Fruit fly (Drosophila melanogaster) whole organism, embryonic: ENCODE results near the gene Ras85D.

Source experiments
- Ada2b ChIP-seq: fragments of 200-800 bp; sonication (Bioruptor generic); IDR thresholded peaks from 2 replicates; pipeline ENCODE4 v1.3.6; 2022; ENCODE audit warnings: missing biosample characterization, missing genetic modification characterization
- B-H1 ChIP-seq: fragments of 200-800 bp; sonication (Bioruptor generic); IDR thresholded peaks from 3 replicates; pipeline ENCODE4 v1.3.6; 2022; ENCODE audit warnings: missing biosample characterization, missing genetic modification characterization
- Blimp-1 ChIP-seq: fragments of 200-800 bp; sonication (Bioruptor generic); optimal IDR thresholded peaks from 3 replicates; lab custom pipeline; 2018; ENCODE audit warnings: missing biosample characterization, missing genetic modification characterization, mild to moderate bottlenecking, moderate library complexity, missing genetic modification reagents
- CG10147 ChIP-seq: fragments of 200-800 bp; sonication (Bioruptor generic); optimal IDR thresholded peaks from 2 replicates; lab custom pipeline; 2019; ENCODE audit warnings: missing biosample characterization, mild to moderate bottlenecking, missing genetic modification characterization, moderate library complexity
- CG11504 ChIP-seq: fragments of 200-800 bp; sonication (Bioruptor generic); optimal IDR thresholded peaks from 3 replicates; lab custom pipeline; 2019; ENCODE audit warnings: missing biosample characterization, mild to moderate bottlenecking, missing genetic modification characterization, moderate library complexity
- CG11560 ChIP-seq: fragments of 200-800 bp; sonication (Bioruptor generic); IDR thresholded peaks from 3 replicates; pipeline ENCODE4 v1.3.6; 2022; ENCODE audit warnings: missing biosample characterization, missing genetic modification characterization
- CG11695 ChIP-seq: fragments of 200-800 bp; sonication (Bioruptor generic); IDR thresholded peaks from 3 replicates; pipeline ENCODE4 v1.3.6; 2022; ENCODE audit warnings: missing biosample characterization, missing genetic modification characterization
- CG12659 ChIP-seq: fragments of 200-800 bp; sonication (Bioruptor generic); optimal IDR thresholded peaks from 3 replicates; lab custom pipeline; 2017; ENCODE audit warnings: mild to moderate bottlenecking, missing biosample characterization, missing genetic modification reagents, missing genetic modification characterization
- CG1529 ChIP-seq: fragments of 200-800 bp; sonication (Bioruptor generic); optimal IDR thresholded peaks from 3 replicates; lab custom pipeline; 2018; ENCODE audit warnings: missing biosample characterization, missing genetic modification characterization
- CG15514 ChIP-seq: fragments of 200-800 bp; sonication (Bioruptor generic); optimal IDR thresholded peaks from 3 replicates; lab custom pipeline; 2017; ENCODE audit warnings: missing biosample characterization, missing genetic modification characterization, mild to moderate bottlenecking, moderate library complexity, missing genetic modification reagents
- CG16779 ChIP-seq: fragments of 200-800 bp; sonication (Bioruptor generic); IDR thresholded peaks from 2 replicates; pipeline ENCODE4 v1.3.6; 2022; ENCODE audit warnings: missing biosample characterization, missing genetic modification characterization
- CG17359 ChIP-seq: fragments of 200-800 bp; sonication (Bioruptor generic); optimal IDR thresholded peaks from 3 replicates; lab custom pipeline; 2018; ENCODE audit warnings: missing biosample characterization, mild to moderate bottlenecking, missing genetic modification characterization, moderate library complexity
- CG17361 ChIP-seq: fragments of 200-800 bp; sonication (Bioruptor generic); IDR thresholded peaks from 3 replicates; pipeline ENCODE4 v1.3.6; 2022; ENCODE audit warnings: missing biosample characterization, missing genetic modification characterization
- CG18262 ChIP-seq: fragments of 200-800 bp; optimal IDR thresholded peaks from 3 replicates; lab custom pipeline; 2019; ENCODE audit warnings: missing biosample characterization, mild to moderate bottlenecking, missing genetic modification characterization, moderate library complexity
- CG32532 ChIP-seq: fragments of 200-800 bp; sonication (Bioruptor generic); IDR thresholded peaks from 2 replicates; pipeline ENCODE4 v1.3.6; 2022; ENCODE audit warnings: missing biosample characterization, missing genetic modification characterization
- CG33557 ChIP-seq: fragments of 200-800 bp; sonication (Bioruptor generic); optimal IDR thresholded peaks from 2 replicates; lab custom pipeline; 2019; ENCODE audit warnings: missing biosample characterization, mild to moderate bottlenecking, missing genetic modification characterization, moderate library complexity
- CG4707 ChIP-seq: fragments of 200-800 bp; sonication (Bioruptor generic); optimal IDR thresholded peaks from 2 replicates; lab custom pipeline; 2018; ENCODE audit warnings: missing biosample characterization, mild to moderate bottlenecking, missing genetic modification characterization, moderate library complexity
- Drgx ChIP-seq: fragments of 200-800 bp; sonication (Bioruptor generic); IDR thresholded peaks from 2 replicates; pipeline ENCODE4 v1.3.6; 2022; ENCODE audit warnings: missing biosample characterization, missing genetic modification characterization
- Elba2 ChIP-seq: fragments of 200-800 bp; sonication (Bioruptor generic); optimal IDR thresholded peaks from 3 replicates; lab custom pipeline; 2016; ENCODE audit warnings: missing biosample characterization, missing genetic modification characterization
- H15 ChIP-seq: fragments of 200-800 bp; sonication (Bioruptor generic); IDR thresholded peaks from 3 replicates; pipeline ENCODE4 v1.3.6; 2022; ENCODE audit warnings: missing biosample characterization, missing genetic modification characterization
- HmgD ChIP-seq: fragments of 200-800 bp; sonication (Bioruptor generic); optimal IDR thresholded peaks from 3 replicates; lab custom pipeline; 2016; ENCODE audit warnings: missing biosample characterization, missing genetic modification characterization
- Hr3 ChIP-seq: fragments of 200-800 bp; sonication (Bioruptor generic); optimal IDR thresholded peaks from 3 replicates; lab custom pipeline; 2016; ENCODE audit warnings: missing biosample characterization, missing genetic modification characterization
- Hsf ChIP-seq: fragments of 200-800 bp; sonication (Bioruptor generic); optimal IDR thresholded peaks from 3 replicates; lab custom pipeline; 2016; ENCODE audit warnings: missing biosample characterization, missing genetic modification characterization
- Mad ChIP-seq: fragments of 200-800 bp; sonication (Bioruptor generic); optimal IDR thresholded peaks from 2 replicates; lab custom pipeline; 2016; ENCODE audit warnings: missing biosample characterization, missing genetic modification characterization
- Med ChIP-seq: fragments of 200-800 bp; sonication (Bioruptor generic); peaks from one replicate; lab custom pipeline; 2016; ENCODE audit warnings: missing biosample characterization, missing genetic modification characterization, mild to moderate bottlenecking, inconsistent platforms, moderate library complexity
- Rfx ChIP-seq: fragments of 200-800 bp; sonication (Bioruptor generic); IDR thresholded peaks from 2 replicates; pipeline ENCODE4 v1.3.6; 2022; ENCODE audit warnings: missing biosample characterization, missing genetic modification characterization
- Taf1 ChIP-seq: fragments of 200-800 bp; sonication (Bioruptor generic); IDR thresholded peaks from 2 replicates; pipeline ENCODE4 v1.3.6; 2022; ENCODE audit warnings: missing biosample characterization, missing genetic modification characterization
- Xbp1 ChIP-seq: fragments of 200-800 bp; sonication (Bioruptor generic); optimal IDR thresholded peaks from 3 replicates; lab custom pipeline; 2016; ENCODE audit warnings: missing biosample characterization, mild to moderate bottlenecking, missing genetic modification characterization
- abd-A ChIP-seq: fragments of 200-800 bp; sonication (Bioruptor generic); optimal IDR thresholded peaks from 3 replicates; lab custom pipeline; 2019; ENCODE audit warnings: missing biosample characterization, mild to moderate bottlenecking, missing genetic modification characterization, moderate library complexity
- bab2 ChIP-seq: fragments of 200-800 bp; sonication (Bioruptor generic); optimal IDR thresholded peaks from 2 replicates; lab custom pipeline; 2016; ENCODE audit warnings: missing biosample characterization, missing genetic modification characterization
- chinmo ChIP-seq: fragments of 200-800 bp; sonication (Bioruptor generic); IDR thresholded peaks from 4 replicates; pipeline ENCODE4 v1.3.6; 2022; ENCODE audit warnings: missing biosample characterization, missing genetic modification characterization; ENCODE audit not compliant: partially characterized antibody
- chn ChIP-seq: fragments of 200-800 bp; sonication (Bioruptor generic); optimal IDR thresholded peaks from 2 replicates; lab custom pipeline; 2016; ENCODE audit warnings: missing biosample characterization, missing genetic modification characterization
- ci ChIP-seq: fragments of 200-800 bp; sonication (Bioruptor generic); IDR thresholded peaks from 3 replicates; pipeline ENCODE4 v1.3.6; 2022; ENCODE audit warnings: missing biosample characterization, missing genetic modification characterization
- crol ChIP-seq: fragments of 200-800 bp; sonication (Bioruptor generic); IDR thresholded peaks from 2 replicates; pipeline ENCODE4 v1.3.6; 2022; ENCODE audit warnings: missing biosample characterization, missing genetic modification characterization
- dati ChIP-seq: fragments of 200-800 bp; sonication (Bioruptor generic); IDR thresholded peaks from 2 replicates; pipeline ENCODE4 v1.3.6; 2022; ENCODE audit warnings: missing biosample characterization, missing genetic modification characterization
- dm ChIP-seq: fragments of 200-800 bp; sonication (Bioruptor generic); optimal IDR thresholded peaks from 3 replicates; lab custom pipeline; 2016; ENCODE audit warnings: missing biosample characterization, missing genetic modification characterization
- dmrt99B ChIP-seq: fragments of 200-800 bp; sonication (Bioruptor generic); optimal IDR thresholded peaks from 2 replicates; lab custom pipeline; 2018; ENCODE audit warnings: missing biosample characterization, mild to moderate bottlenecking, missing genetic modification characterization, moderate library complexity
- fd102C ChIP-seq: fragments of 200-800 bp; sonication (Bioruptor generic); optimal IDR thresholded peaks from 2 replicates; lab custom pipeline; 2018; ENCODE audit warnings: missing biosample characterization, mild to moderate bottlenecking, missing genetic modification characterization, moderate library complexity
- gsb ChIP-seq: fragments of 200-800 bp; sonication (Bioruptor generic); IDR thresholded peaks from 2 replicates; pipeline ENCODE4 v1.3.6; 2022; ENCODE audit warnings: missing biosample characterization, missing genetic modification characterization
- gsb-n ChIP-seq: fragments of 200-800 bp; sonication (Bioruptor generic); optimal IDR thresholded peaks from 3 replicates; lab custom pipeline; 2018; ENCODE audit warnings: missing biosample characterization, mild to moderate bottlenecking, missing genetic modification characterization
- gt ChIP-seq: fragments of 200-800 bp; sonication (Bioruptor generic); IDR thresholded peaks from 2 replicates; pipeline ENCODE4 v1.3.6; 2022; ENCODE audit warnings: missing biosample characterization, missing genetic modification characterization
- hkb ChIP-seq, 2 experiments: fragments of 200-800 bp in 1 of 2; fragments of >200 bp in 1 of 2; sonication (Bioruptor generic) in 1 of 2; IDR thresholded peaks in 1 of 2; optimal IDR thresholded peaks in 1 of 2; 2 replicates each; pipeline versions ENCODE4 v1.3.6 to Lab custom; 2017 to 2022; ENCODE audit warnings: missing biosample characterization in 1 of 2, missing genetic modification characterization in 1 of 2
- ind ChIP-seq: fragments of 200-800 bp; sonication (Bioruptor generic); optimal IDR thresholded peaks from 3 replicates; lab custom pipeline; 2016; ENCODE audit warnings: missing biosample characterization, missing genetic modification characterization
- jumu ChIP-seq: fragments of 200-800 bp; sonication (Bioruptor generic); optimal IDR thresholded peaks from 3 replicates; lab custom pipeline; 2016; ENCODE audit warnings: missing biosample characterization, missing genetic modification characterization
- oc ChIP-seq: fragments of 200-800 bp; sonication (Bioruptor generic); optimal IDR thresholded peaks from 2 replicates; lab custom pipeline; 2018; ENCODE audit warnings: missing biosample characterization, mild to moderate bottlenecking, missing genetic modification characterization, moderate library complexity
- p53 ChIP-seq: fragments of 200-800 bp; sonication (Bioruptor generic); optimal IDR thresholded peaks from 2 replicates; lab custom pipeline; 2016; ENCODE audit warnings: missing biosample characterization, missing genetic modification characterization
- phol ChIP-seq: fragments of 200-800 bp; sonication (Bioruptor generic); optimal IDR thresholded peaks from 3 replicates; lab custom pipeline; 2018; ENCODE audit warnings: missing biosample characterization, mild to moderate bottlenecking, missing genetic modification characterization, moderate library complexity
- row ChIP-seq: fragments of 200-800 bp; sonication (Bioruptor generic); IDR thresholded peaks from 3 replicates; pipeline ENCODE4 v1.3.6; 2022; ENCODE audit warnings: missing biosample characterization, missing genetic modification characterization
- sug ChIP-seq: fragments of 200-800 bp; optimal IDR thresholded peaks from 2 replicates; lab custom pipeline; 2019; ENCODE audit warnings: missing biosample characterization, mild to moderate bottlenecking, missing genetic modification characterization, moderate library complexity
- tup ChIP-seq: fragments of 200-800 bp; sonication (Bioruptor generic); optimal IDR thresholded peaks from 2 replicates; lab custom pipeline; 2016; ENCODE audit warnings: missing biosample characterization, mild to moderate bottlenecking, missing genetic modification characterization, moderate library complexity

Gene Ras85D

DNA sequence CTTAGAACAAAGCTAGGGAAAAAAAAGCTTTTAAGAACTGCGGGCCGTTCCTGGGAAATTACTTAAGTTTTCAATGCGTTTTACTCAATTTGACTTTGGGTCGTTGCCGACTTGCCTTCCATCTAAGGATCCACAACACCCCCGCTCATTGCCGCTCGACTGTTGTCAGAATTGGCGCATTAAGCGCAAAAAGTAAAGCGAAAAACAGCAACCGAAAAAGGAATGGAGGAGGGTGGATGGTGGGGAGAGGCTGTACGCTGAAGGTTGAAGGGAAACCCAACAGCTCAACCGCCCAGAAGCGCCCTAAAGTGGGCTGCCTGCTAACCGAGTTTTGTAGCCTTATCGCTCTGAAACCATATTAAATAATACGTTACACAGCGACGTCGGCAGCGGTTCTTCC is 25.3 kb downstream of the Ras85D start:
- TF ChIP-seq p53 (GFP tag; lab: Kevin White, UChicago) (no peak), row (GFP tag; lab: Robert Waterston, UW) (no peak), dati (GFP tag; lab: Robert Waterston, UW) (no peak), CG16779 (0 out of 2 replicates have a peak, but pooled peaks have one; percentile 3), Rfx (GFP tag; lab: Robert Waterston, UW) (peak; percentile 24; the same call in 1 of the 2 replicates), CG10147 (GFP tag; lab: Kevin White, UChicago) (no peak), fd102C (GFP tag; lab: Kevin White, UChicago) (no peak), CG11560 (tag; lab: Robert Waterston, UW) (no peak), sug (tag; lab: Kevin White, UChicago) (no peak), abd-A (tag; lab: Kevin White, UChicago) (peak; percentile 88), crol (GFP tag; lab: Robert Waterston, UW) (peak; percentile 51), CG32532 (GFP tag; lab: Robert Waterston, UW) (0 out of 2 replicates have a peak, but pooled peaks have one; percentile 33), Mad (GFP tag; lab: Kevin White, UChicago) (no peak)

DNA sequence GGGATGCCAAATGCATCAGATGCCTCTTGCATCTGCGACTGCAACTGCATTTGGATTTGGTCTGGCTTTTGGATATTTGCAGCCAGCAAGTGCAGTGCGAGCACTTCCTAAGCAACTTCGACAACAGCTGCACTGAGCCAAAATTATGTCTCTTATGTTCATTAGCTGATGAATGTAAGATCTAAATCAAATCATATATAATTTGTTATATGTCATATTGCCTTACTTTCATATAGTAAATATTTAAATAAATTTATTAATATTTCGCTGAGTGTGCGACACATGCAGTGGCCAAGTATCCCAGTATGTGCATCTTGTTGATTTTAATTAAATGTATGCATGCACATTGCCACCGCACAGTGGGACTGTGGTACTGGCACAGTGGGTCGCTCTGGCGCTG is 32.5 kb downstream of the Ras85D start:
- TF ChIP-seq CG12659 (GFP tag; lab: Kevin White, UChicago) (no peak), Taf1 (GFP tag; lab: Robert Waterston, UW) (no peak), phol (tag; lab: Kevin White, UChicago) (peak; percentile 13), Hr3 (GFP tag; lab: Kevin White, UChicago) (peak; percentile 1), CG15514 (GFP tag; lab: Kevin White, UChicago) (no peak), ci (GFP tag; lab: Robert Waterston, UW) (0 out of 3 replicates have a peak, but pooled peaks have one; percentile 19), dmrt99B (tag; lab: Kevin White, UChicago) (peak; percentile 12), chn (GFP tag; lab: Kevin White, UChicago) (no peak), jumu (GFP tag; lab: Kevin White, UChicago) (no peak), CG4707 (peak; percentile 72), CG33557 (no peak), CG11695 (0 out of 3 replicates have a peak, but pooled peaks have one; percentile 28), Med (GFP tag; lab: Kevin White, UChicago) (peak; percentile 41), H15 (GFP tag; lab: Robert Waterston, UW) (0 out of 3 replicates have a peak, but pooled peaks have one; percentile 37), Xbp1 (GFP tag; lab: Kevin White, UChicago) (no peak), CG17361 (0 out of 3 replicates have a peak, but pooled peaks have one; percentile 17), CG11504 (peak; percentile 27), oc (tag; lab: Kevin White, UChicago) (no peak), HmgD (GFP tag; lab: Kevin White, UChicago) (no peak), Hsf (GFP tag; lab: Kevin White, UChicago) (no peak), gsb (no peak), Blimp-1 (GFP tag; lab: Kevin White, UChicago) (peak; percentile 9), dm (GFP tag; lab: Kevin White, UChicago) (no peak), Drgx (peak; percentile 80), Elba2 (GFP tag; lab: Kevin White, UChicago) (no peak), hkb (optimal IDR thresholded peaks at IDR 0.05; lab: Kevin White, UChicago) (no peak), hkb (GFP tag; IDR thresholded peaks at IDR 0.05; lab: Robert Waterston, UW) (peak; percentile 45), gt (GFP tag; lab: Robert Waterston, UW) (no peak), CG17359 (tag; lab: Kevin White, UChicago) (peak; percentile 29), bab2 (GFP tag; lab: Kevin White, UChicago) (no peak), CG1529 (GFP tag; lab: Kevin White, UChicago) (no peak), gsb-n (tag; lab: Kevin White, UChicago) (no peak), tup (no peak), B-H1 (GFP tag; lab: Robert Waterston, UW) (no peak), CG18262 (tag; lab: Kevin White, UChicago) (no peak), ind (GFP tag; lab: Kevin White, UChicago) (no peak), Ada2b (GFP tag; lab: Robert Waterston, UW) (0 out of 2 replicates have a peak, but pooled peaks have one; percentile 15), chinmo (GFP tag; lab: Robert Waterston, UW) (0 out of 4 replicates have a peak, but pooled peaks have one; percentile 49)
